Fruit fly (Drosophila melanogaster): ENCODE results near the gene CG17544.

The CG17544 gene

DNA sequence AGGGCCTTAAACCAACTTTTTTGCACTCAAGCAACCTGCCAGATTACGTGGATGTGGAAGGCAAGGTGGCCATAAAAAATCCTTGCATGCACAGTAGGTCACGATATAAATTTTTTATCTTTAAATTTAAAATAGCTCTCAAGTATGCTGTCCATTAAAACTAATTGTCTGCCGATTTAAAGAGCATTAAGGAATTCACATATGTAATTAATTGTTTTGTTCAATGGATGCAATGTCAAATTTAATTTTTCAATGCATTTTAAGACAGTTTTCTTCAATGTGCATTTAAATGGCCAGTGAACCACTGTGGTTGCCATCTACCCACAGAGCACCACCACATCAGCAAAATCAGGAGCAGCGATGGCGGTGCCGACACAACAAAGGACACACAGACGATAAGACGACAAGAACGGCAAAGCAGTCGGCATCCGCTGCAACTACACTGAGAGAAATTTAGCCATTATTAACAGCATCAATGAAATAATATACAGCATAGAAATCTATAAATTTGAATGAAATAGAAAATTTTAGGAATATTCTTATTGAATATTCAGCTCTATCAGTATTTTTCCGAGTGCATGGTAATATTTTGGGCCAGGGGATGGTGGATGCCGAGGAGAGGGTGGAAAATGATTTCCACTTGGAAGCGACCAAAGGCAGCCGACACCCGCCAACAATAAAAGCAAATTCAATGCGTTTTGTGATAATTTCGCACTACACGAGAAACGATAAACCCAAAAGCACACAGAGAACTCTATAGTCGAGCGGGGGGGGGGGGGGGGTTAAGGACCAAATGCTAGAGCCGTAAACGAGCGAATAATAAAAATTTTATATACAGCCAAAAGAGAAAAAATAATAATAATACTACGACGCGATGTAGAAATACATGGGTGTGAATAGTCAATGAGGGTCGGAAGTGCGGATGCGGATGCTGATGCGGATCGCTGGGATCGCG is 20.9 kb downstream of the CG17544 start (continued):
- peak; percentile 39 for TF ChIP-seq Hsf (GFP tag; optimal IDR thresholded peaks at IDR 0.05)
- TF ChIP-seq CG3838 (GFP tag; optimal IDR thresholded peaks at IDR 0.05) = no peak
- TF ChIP-seq Sry-β (GFP tag; optimal IDR thresholded peaks at IDR 0.05) = no peak
- peak; percentile 26 for TF ChIP-seq CG18619 (GFP tag; optimal IDR thresholded peaks at IDR 0.05)
- TF ChIP-seq CG30403 (GFP tag; optimal IDR thresholded peaks at IDR 0.05) = peak; percentile 56
- no peak for TF ChIP-seq psq (GFP tag; optimal IDR thresholded peaks at IDR 0.05)
- TF ChIP-seq Bteb2 (GFP tag; optimal IDR thresholded peaks at IDR 0.05) = peak; percentile 6
- TF ChIP-seq croc (GFP tag; conservative IDR thresholded peaks at IDR 0.05) = no peak; the same call in 1 of the 3 replicates
- 0 out of 2 replicates have a peak, but pooled peaks have one; percentile 11 for TF ChIP-seq MBD-R2 (GFP tag; IDR thresholded peaks at IDR 0.05)
- peak; percentile 8 for TF ChIP-seq Lhr (GFP tag; optimal IDR thresholded peaks at IDR 0.05)
- TF ChIP-seq Blimp-1 (GFP tag; optimal IDR thresholded peaks at IDR 0.05) = peak; percentile 57
- no peak for TF ChIP-seq NfI (GFP tag; optimal IDR thresholded peaks at IDR 0.05)
- no peak for TF ChIP-seq CG14014 (GFP tag; IDR thresholded peaks at IDR 0.05)
- no peak for TF ChIP-seq kni (GFP tag; optimal IDR thresholded peaks at IDR 0.05)
- peak; percentile 53; the same call in 1 of the 3 replicates for TF ChIP-seq dysf (GFP tag; IDR thresholded peaks at IDR 0.05)
- TF ChIP-seq CG8290 (GFP tag; optimal IDR thresholded peaks at IDR 0.05) = peak; percentile 22
- TF ChIP-seq CG8290 (tag; optimal IDR thresholded peaks at IDR 0.05) = no peak
- TF ChIP-seq Gug (GFP tag; IDR thresholded peaks at IDR 0.05) = peak; percentile 26; the same call in 1 of the 4 replicates
- peak; percentile 55 for TF ChIP-seq zen (tag; optimal IDR thresholded peaks at IDR 0.05)
- no peak for TF ChIP-seq sug (tag; optimal IDR thresholded peaks at IDR 0.05)
- TF ChIP-seq ara (GFP tag; IDR thresholded peaks at IDR 0.05) = peak; percentile 79
- no peak for TF ChIP-seq caup (GFP tag; optimal IDR thresholded peaks at IDR 0.05; ENCODE audit: severe bottlenecking)
- TF ChIP-seq Nf-YC (tag; optimal IDR thresholded peaks at IDR 0.05) = no peak
- no peak for TF ChIP-seq CG13624 (GFP tag; optimal IDR thresholded peaks at IDR 0.05)
- TF ChIP-seq ap (GFP tag; IDR thresholded peaks at IDR 0.05) = no peak
- no peak for TF ChIP-seq CG4854 (GFP tag; optimal IDR thresholded peaks at IDR 0.05)
- 0 out of 2 replicates have a peak, but pooled peaks have one; percentile 24 for TF ChIP-seq seq (GFP tag; IDR thresholded peaks at IDR 0.05)
- no peak for TF ChIP-seq CG18011 (GFP tag; optimal IDR thresholded peaks at IDR 0.05)
- peak; percentile 29 for TF ChIP-seq CG5180 (GFP tag; optimal IDR thresholded peaks at IDR 0.05)
- TF ChIP-seq sima (GFP tag; optimal IDR thresholded peaks at IDR 0.05) = no peak
- peak; percentile 21 for TF ChIP-seq CG10654 (GFP tag; optimal IDR thresholded peaks at IDR 0.05)
- TF ChIP-seq CG11085 (GFP tag; IDR thresholded peaks at IDR 0.05) = no peak
- TF ChIP-seq chif (GFP tag; optimal IDR thresholded peaks at IDR 0.05) = peak; percentile 14 to 61
- peak; percentile 36; the same call in 1 of the 2 replicates for TF ChIP-seq Ptx1 (GFP tag; IDR thresholded peaks at IDR 0.05)
- no peak for TF ChIP-seq bigmax (GFP tag; optimal IDR thresholded peaks at IDR 0.05)
- TF ChIP-seq so (GFP tag; IDR thresholded peaks at IDR 0.05) = no peak
- peak; percentile 47 for TF ChIP-seq CoRest (tag; optimal IDR thresholded peaks at IDR 0.05)
- no peak for TF ChIP-seq Myb (GFP tag; optimal IDR thresholded peaks at IDR 0.05)
- no peak for TF ChIP-seq Antp (GFP tag; optimal IDR thresholded peaks at IDR 0.05)
- peak; percentile 48; the same call in 1 of the 3 replicates for TF ChIP-seq H15 (GFP tag; IDR thresholded peaks at IDR 0.05)
- TF ChIP-seq D19B (GFP tag; optimal IDR thresholded peaks at IDR 0.05) = no peak
- peak; percentile 47 for TF ChIP-seq Oli (tag; optimal IDR thresholded peaks at IDR 0.05)
- no peak for TF ChIP-seq CTCF (GFP tag; optimal IDR thresholded peaks at IDR 0.05)
- TF ChIP-seq CG10959 (GFP tag; IDR thresholded peaks at IDR 0.05) = no peak
- TF ChIP-seq lilli (GFP tag; optimal IDR thresholded peaks at IDR 0.05) = peak; percentile 17
- no peak for TF ChIP-seq tna (GFP tag; IDR thresholded peaks at IDR 0.05; ENCODE audit: partially characterized antibody)
- peak; percentile 73 for TF ChIP-seq CG4404 (GFP tag; IDR thresholded peaks at IDR 0.05)
- no peak for TF ChIP-seq CG32772 (GFP tag; IDR thresholded peaks at IDR 0.05)
- no peak for TF ChIP-seq pnt (GFP tag; optimal IDR thresholded peaks at IDR 0.05)
- TF ChIP-seq Ets65A (GFP tag) = peak; percentile 60
